Fruit fly (Drosophila melanogaster) whole organism, embryonic: ENCODE measurements around the gene CG43221.

ENCODE experiments used
- Antp ChIP-seq: fragments of 200-800 bp; sonication (Bioruptor generic); optimal IDR thresholded peaks from 3 replicates; lab custom pipeline; 2016; ENCODE audit warnings: missing biosample characterization, missing genetic modification characterization
- CG15479 ChIP-seq: fragments of 200-800 bp; sonication (Bioruptor generic); optimal IDR thresholded peaks from 3 replicates; lab custom pipeline; 2019; ENCODE audit warnings: missing biosample characterization, mild to moderate bottlenecking, missing genetic modification characterization, moderate library complexity
- CG1603 ChIP-seq: fragments of 200-800 bp; sonication (Bioruptor generic); optimal IDR thresholded peaks from 2 replicates; lab custom pipeline; 2019; ENCODE audit warnings: missing biosample characterization, mild to moderate bottlenecking, missing genetic modification characterization, moderate library complexity
- CG2129 ChIP-seq: fragments of 200-800 bp; sonication (Bioruptor generic); IDR thresholded peaks from 2 replicates; pipeline ENCODE4 v1.3.6; 2022; ENCODE audit warnings: missing biosample characterization, missing genetic modification characterization; ENCODE audit not compliant: partially characterized antibody
- Deaf1 ChIP-seq: fragments of 200-800 bp; optimal IDR thresholded peaks from 3 replicates; lab custom pipeline; 2019; ENCODE audit warnings: missing biosample characterization, mild to moderate bottlenecking, missing genetic modification characterization, moderate library complexity
- Dref ChIP-seq: fragments of 200-800 bp; sonication (Bioruptor generic); IDR thresholded peaks from 2 replicates; pipeline ENCODE4 v1.3.6; 2022; ENCODE audit warnings: missing biosample characterization, missing genetic modification characterization
- HHEX ChIP-seq: fragments of 200-800 bp; sonication (Bioruptor generic); optimal IDR thresholded peaks from 3 replicates; lab custom pipeline; 2017; ENCODE audit warnings: missing biosample characterization, mild to moderate bottlenecking, missing genetic modification characterization, missing genetic modification reagents
- Hr39 ChIP-seq: fragments of >200 bp; optimal IDR thresholded peaks from 2 replicates; lab custom pipeline; 2017
- exex ChIP-seq: fragments of 200-800 bp; sonication (Bioruptor generic); optimal IDR thresholded peaks from 4 replicates; lab custom pipeline; 2018; ENCODE audit warnings: missing biosample characterization, mild to moderate bottlenecking, missing genetic modification characterization, moderate library complexity
- fd64A ChIP-seq: fragments of 200-800 bp; sonication (Bioruptor generic); optimal IDR thresholded peaks from 3 replicates; lab custom pipeline; 2018; ENCODE audit warnings: missing biosample characterization, mild to moderate bottlenecking, missing genetic modification characterization
- klu ChIP-seq: fragments of 200-800 bp; sonication (Bioruptor generic); IDR thresholded peaks from 2 replicates; pipeline ENCODE4 v1.3.6; 2022; ENCODE audit warnings: missing biosample characterization, missing genetic modification characterization
- sim ChIP-seq: fragments of 200-800 bp; sonication (Bioruptor generic); IDR thresholded peaks from 2 replicates; pipeline ENCODE4 v1.3.6; 2022; ENCODE audit warnings: missing biosample characterization, missing genetic modification characterization
- sqz ChIP-seq: fragments of 200-800 bp; sonication (Bioruptor generic); optimal IDR thresholded peaks from 3 replicates; lab custom pipeline; 2018; ENCODE audit warnings: missing biosample characterization, mild to moderate bottlenecking, missing genetic modification characterization

DNA sequence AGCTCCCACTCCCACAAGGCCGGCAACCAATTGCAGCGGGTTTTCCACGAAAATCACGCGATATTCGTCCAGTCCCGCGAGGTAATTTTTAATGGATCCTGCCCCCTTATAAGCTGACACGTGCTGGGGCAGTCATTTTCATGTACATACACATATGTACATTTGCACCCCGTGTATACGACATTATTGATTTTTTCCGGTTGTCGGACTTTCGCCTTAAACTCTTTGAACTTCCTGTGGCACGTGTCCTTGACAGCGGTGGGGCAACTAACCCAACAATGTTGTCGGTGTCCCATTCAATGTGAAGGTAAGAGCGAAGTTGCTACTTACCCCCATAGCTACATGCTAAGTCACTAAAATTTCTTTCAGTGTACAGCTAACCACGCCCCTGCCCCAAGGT, 33.5 kb upstream of the CG43221 start:
- no peak for TF ChIP-seq klu
- TF ChIP-seq CG15479 (GFP tag; lab: Kevin White, UChicago): no peak
- no peak for TF ChIP-seq CG2129 (GFP tag; lab: Robert Waterston, UW)
- TF ChIP-seq Antp (GFP tag; lab: Kevin White, UChicago): no peak
- TF ChIP-seq Deaf1: no peak
- TF ChIP-seq HHEX (GFP tag; lab: Kevin White, UChicago): no peak
- TF ChIP-seq Dref (GFP tag; lab: Robert Waterston, UW): no peak
- TF ChIP-seq CG1603 (tag; lab: Kevin White, UChicago): no peak
- TF ChIP-seq exex (tag; lab: Kevin White, UChicago): no peak
- no peak for TF ChIP-seq fd64A (GFP tag; lab: Kevin White, UChicago)
- no peak for TF ChIP-seq Hr39 (lab: Kevin White, UChicago)
- no peak for TF ChIP-seq sqz
- no peak for TF ChIP-seq sim
